Fruit fly (Drosophila melanogaster) whole organism: Measurements from ENCODE around the gene pix.

ENCODE experiments used
- Dll ChIP-seq: fragments of >200 bp; optimal IDR thresholded peaks from 2 replicates; lab custom pipeline; 2017
- psq ChIP-seq: fragments of >200 bp; optimal IDR thresholded peaks from 2 replicates; lab custom pipeline; 2017
- usp ChIP-seq: fragments of >200 bp; optimal IDR thresholded peaks from 2 replicates; lab custom pipeline; 2017; ENCODE audit warnings: missing biosample characterization, missing genetic modification characterization, mixed read lengths

DNA sequence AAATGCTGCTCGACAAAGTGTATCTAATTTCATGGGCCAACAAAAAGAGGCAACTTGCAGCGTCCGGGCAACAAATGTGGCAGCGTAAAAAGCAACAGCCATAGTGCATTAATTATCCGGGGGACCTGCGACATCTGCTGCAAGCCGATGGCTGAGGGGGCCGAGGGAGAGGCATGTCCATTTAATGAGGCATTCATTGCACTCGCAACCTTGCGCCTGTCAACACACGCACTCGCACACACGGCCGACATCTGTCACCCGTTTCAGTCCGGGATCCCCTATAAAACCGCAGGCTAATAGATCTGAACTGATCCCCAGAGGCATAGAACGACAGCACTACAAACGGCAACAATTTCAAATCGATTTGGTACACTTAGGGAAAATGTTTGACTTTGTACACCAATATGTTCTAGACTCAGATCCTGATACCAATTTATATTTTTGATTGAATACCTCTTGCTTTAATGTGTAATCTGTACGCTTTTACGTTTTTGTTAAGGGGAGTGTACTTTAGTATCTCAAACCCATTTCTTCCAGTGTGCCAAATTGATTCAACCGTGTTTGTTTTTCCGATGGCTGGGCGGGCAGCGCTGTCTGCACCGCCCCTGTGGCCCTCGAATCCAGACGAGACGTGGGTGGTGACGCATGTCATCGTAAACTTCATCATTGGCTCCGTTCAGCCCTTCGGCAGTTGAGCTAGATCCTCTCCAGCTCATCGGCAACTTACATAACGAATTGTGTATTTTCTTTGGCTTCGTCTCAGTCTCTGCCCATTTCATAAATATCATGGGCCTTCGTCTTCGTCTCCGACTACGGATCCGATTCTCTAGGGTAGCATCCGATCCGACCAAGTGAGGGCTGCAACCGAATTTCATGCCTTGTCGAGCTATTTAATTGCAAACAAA lies 37.2 kb upstream of the pix start:
- TF ChIP-seq usp (no peak), psq (lab: Kevin White, UChicago) (no peak), Dll (no peak)
